Worm (Caenorhabditis elegans) whole organism, young adult: Measurements from ENCODE around the gene Y47D7A.18.
A peak's percentile ranks its signal among the peaks of the same experiment; 100 is the strongest.

Experiments used
- B0035.1 ChIP-seq: sonication (generic microtip); optimal IDR thresholded peaks from 2 replicates; lab custom pipeline; 2016; ENCODE audit warnings: missing genetic modification characterization, mild to moderate bottlenecking, missing compliant biosample characterization, missing genotype, missing genetic modification reagents
- D2030.7 ChIP-seq: fragments of 200-800 bp; sonication (Bioruptor generic); IDR thresholded peaks from 2 replicates; pipeline ENCODE4 v1.3.6; 2022; ENCODE audit warnings: missing genetic modification reagents, missing genetic modification characterization, missing compliant biosample characterization
- F33H1.4 ChIP-seq: fragments of 200-800 bp; sonication (Bioruptor generic); IDR thresholded peaks from 2 replicates; pipeline ENCODE4 v1.3.6; 2022; ENCODE audit warnings: missing genetic modification reagents, missing genetic modification characterization, missing compliant biosample characterization
- F37B4.10 ChIP-seq: fragments of 200-800 bp; sonication (Bioruptor generic); IDR thresholded peaks from 2 replicates; pipeline ENCODE4 v1.3.6; 2022; ENCODE audit warnings: missing genetic modification characterization, missing compliant biosample characterization
- F39B2.1 ChIP-seq: fragments of 200-800 bp; sonication (Bioruptor generic); IDR thresholded peaks from 2 replicates; pipeline ENCODE4 v1.3.6; 2022; ENCODE audit warnings: missing genetic modification reagents, missing genetic modification characterization, missing compliant biosample characterization
- F55B11.4 ChIP-seq: sonication (generic microtip); optimal IDR thresholded peaks from 2 replicates; lab custom pipeline; 2016; ENCODE audit warnings: missing compliant biosample characterization, missing genetic modification characterization, borderline replicate concordance; ENCODE audit not compliant: insufficient read depth
- F57C9.4 ChIP-seq: sonication (generic microtip); optimal IDR thresholded peaks from 2 replicates; lab custom pipeline; 2017; ENCODE audit warnings: mild to moderate bottlenecking, missing genetic modification characterization, missing compliant biosample characterization
- Y53G8AR.9 ChIP-seq: fragments of 200-800 bp; sonication (Bioruptor generic); conservative IDR thresholded peaks from 2 replicates; pipeline ENCODE4 v1.3.6; 2022; ENCODE audit warnings: missing genetic modification reagents, missing genetic modification characterization, missing compliant biosample characterization
- Y56A3A.18 ChIP-seq: fragments of 200-800 bp; sonication (Bioruptor generic); IDR thresholded peaks from 2 replicates; pipeline ENCODE4 v1.3.6; 2022; ENCODE audit warnings: missing genetic modification reagents, missing genetic modification characterization, missing compliant biosample characterization
- Y79H2A.3 ChIP-seq: fragments of 200-800 bp; sonication (Bioruptor generic); conservative IDR thresholded peaks from 2 replicates; pipeline ENCODE4 v1.3.6; 2022; ENCODE audit warnings: missing genetic modification reagents, missing genetic modification characterization, missing compliant biosample characterization
- attf-5 ChIP-seq: fragments of 200-800 bp; sonication (Bioruptor generic); optimal IDR thresholded peaks from 2 replicates; lab custom pipeline; 2018; ENCODE audit warnings: mild to moderate bottlenecking, missing genetic modification characterization, missing compliant biosample characterization
- ceh-58 ChIP-seq: fragments of 200-800 bp; sonication (Bioruptor generic); IDR thresholded peaks from 2 replicates; pipeline ENCODE4 v1.3.6; 2022; ENCODE audit warnings: missing genetic modification characterization, missing compliant biosample characterization
- dox-1 ChIP-seq: fragments of 200-800 bp; sonication (Bioruptor generic); IDR thresholded peaks from 2 replicates; pipeline ENCODE4 v1.3.6; 2022; ENCODE audit warnings: missing genetic modification reagents, missing genetic modification characterization, missing compliant biosample characterization
- dpl-1 ChIP-seq: fragments of 150-350 bp; optimal IDR thresholded peaks from 2 replicates; lab custom pipeline; 2014; ENCODE audit warnings: missing biosample characterization, missing genetic modification reagents, missing genetic modification characterization
- egrh-3 ChIP-seq: fragments of 200-800 bp; sonication (Bioruptor generic); IDR thresholded peaks from 2 replicates; pipeline ENCODE4 v1.3.6; 2022; ENCODE audit warnings: missing genetic modification reagents, missing genetic modification characterization, missing compliant biosample characterization
- fkh-3 ChIP-seq: sonication (generic microtip); optimal IDR thresholded peaks from 2 replicates; lab custom pipeline; 2016; ENCODE audit warnings: mild to moderate bottlenecking, missing genetic modification characterization, missing compliant biosample characterization
- him-1 ChIP-seq: sonication (generic microtip); optimal IDR thresholded peaks from 2 replicates; lab custom pipeline; 2016; ENCODE audit warnings: missing genotype, missing genetic modification reagents, missing genetic modification characterization, missing compliant biosample characterization
- hlh-12 ChIP-seq: sonication (generic microtip); optimal IDR thresholded peaks from 2 replicates; lab custom pipeline; 2016; ENCODE audit warnings: missing genetic modification characterization, missing compliant biosample characterization
- hsf-1 ChIP-seq: fragments of 200-800 bp; sonication (Bioruptor generic); IDR thresholded peaks from 2 replicates; pipeline ENCODE4 v1.3.6; 2022; ENCODE audit warnings: missing genetic modification reagents, missing genetic modification characterization, missing compliant biosample characterization
- lag-1 ChIP-seq: fragments of 200-800 bp; sonication (Bioruptor generic); IDR thresholded peaks from 2 replicates; pipeline ENCODE4 v1.3.6; 2022; ENCODE audit warnings: missing genetic modification reagents, missing genetic modification characterization, missing compliant biosample characterization
- let-607 ChIP-seq, 2 experiments: fragments of 200-800 bp in 1 of 2; sonication (Bioruptor generic) in 1 of 2; sonication (generic microtip) in 1 of 2; optimal IDR thresholded peaks; 2 replicates each; lab custom pipeline; 2016 to 2018; ENCODE audit warnings: mild to moderate bottlenecking in 2 of 2, missing compliant biosample characterization in 2 of 2, missing genetic modification characterization in 2 of 2, moderate library complexity in 2 of 2, missing genotype in 1 of 2
- lsl-1 ChIP-seq: fragments of 200-800 bp; sonication (Bioruptor generic); optimal IDR thresholded peaks from 2 replicates; lab custom pipeline; 2018; ENCODE audit warnings: mild to moderate bottlenecking, missing genetic modification characterization, moderate library complexity, missing compliant biosample characterization
- lsy-27 ChIP-seq: sonication (generic microtip); optimal IDR thresholded peaks from 2 replicates; lab custom pipeline; 2017; ENCODE audit warnings: missing genetic modification characterization, mild to moderate bottlenecking, missing compliant biosample characterization, antibody characterized with exemption, missing genotype, borderline replicate concordance; ENCODE audit not compliant: insufficient read depth
- madf-3 ChIP-seq: fragments of 200-800 bp; sonication (Bioruptor generic); IDR thresholded peaks from 2 replicates; pipeline ENCODE4 v1.3.6; 2022; ENCODE audit warnings: missing genetic modification reagents, missing genetic modification characterization, missing compliant biosample characterization
- madf-6 ChIP-seq: fragments of 200-800 bp; sonication (Bioruptor generic); IDR thresholded peaks from 2 replicates; pipeline ENCODE4 v1.3.6; 2022; ENCODE audit warnings: missing genetic modification reagents, missing genetic modification characterization, missing compliant biosample characterization
- nhr-120 ChIP-seq: fragments of 200-800 bp; sonication (Bioruptor generic); IDR thresholded peaks from 2 replicates; pipeline ENCODE4 v1.3.6; 2022; ENCODE audit warnings: missing genetic modification characterization, missing compliant biosample characterization
- nhr-179 ChIP-seq: sonication (generic microtip); optimal IDR thresholded peaks from 2 replicates; lab custom pipeline; 2016; ENCODE audit warnings: mild to moderate bottlenecking, missing genetic modification characterization, missing compliant biosample characterization
- nhr-27 ChIP-seq: fragments of 200-800 bp; sonication (Bioruptor generic); optimal IDR thresholded peaks from 2 replicates; lab custom pipeline; 2018; ENCODE audit warnings: mild to moderate bottlenecking, missing genetic modification characterization, moderate library complexity, missing compliant biosample characterization
- rcor-1 ChIP-seq: fragments of 200-800 bp; sonication (Bioruptor generic); IDR thresholded peaks from 2 replicates; pipeline ENCODE4 v1.3.6; 2022; ENCODE audit warnings: missing genetic modification reagents, missing genetic modification characterization, missing compliant biosample characterization
- sdz-38 ChIP-seq: sonication (generic microtip); optimal IDR thresholded peaks from 2 replicates; lab custom pipeline; 2016; ENCODE audit warnings: missing genotype, missing genetic modification characterization, missing compliant biosample characterization
- snpc-1.1 ChIP-seq: sonication (generic microtip); optimal IDR thresholded peaks from 2 replicates; lab custom pipeline; 2017; ENCODE audit warnings: missing genetic modification characterization, mild to moderate bottlenecking, missing compliant biosample characterization, antibody characterized with exemption, moderate library complexity, missing genotype, missing genetic modification reagents; ENCODE audit not compliant: insufficient read depth
- snpc-4 ChIP-seq, 5 experiments: fragments of 150-350 bp in 1 of 5; sonication (generic microtip) in 4 of 5; optimal IDR thresholded peaks; 2 replicates each; lab custom pipeline; 2014 to 2018; ENCODE audit warnings: missing genetic modification characterization in 5 of 5, missing biosample characterization in 3 of 5, antibody characterized with exemption in 2 of 5, mild to moderate bottlenecking in 2 of 5, missing compliant biosample characterization in 2 of 5, missing genotype in 2 of 5, moderate library complexity in 2 of 5, missing genetic modification reagents in 1 of 5
- sptf-2 ChIP-seq: fragments of 200-800 bp; sonication (Bioruptor generic); optimal IDR thresholded peaks from 2 replicates; lab custom pipeline; 2018; ENCODE audit warnings: mild to moderate bottlenecking, missing genetic modification characterization, missing compliant biosample characterization
- tbx-9 ChIP-seq: sonication (generic microtip); optimal IDR thresholded peaks from 2 replicates; lab custom pipeline; 2016; ENCODE audit warnings: borderline replicate concordance, missing genetic modification characterization, inconsistent platforms, missing compliant biosample characterization
- unc-130 ChIP-seq: sonication (generic microtip); optimal IDR thresholded peaks from 2 replicates; lab custom pipeline; 2016; ENCODE audit warnings: missing genetic modification reagents, missing genetic modification characterization, missing compliant biosample characterization
- unc-62 ChIP-seq: fragments of 150-350 bp; optimal IDR thresholded peaks from 2 replicates; lab custom pipeline; 2014; ENCODE audit warnings: missing biosample characterization, missing genetic modification reagents, missing genetic modification characterization
- zfh-2 ChIP-seq: fragments of 200-800 bp; sonication (Bioruptor generic); conservative IDR thresholded peaks from 2 replicates; pipeline ENCODE4 v1.3.6; 2022; ENCODE audit warnings: missing genetic modification reagents, missing genetic modification characterization, missing compliant biosample characterization
- ztf-25 ChIP-seq: fragments of 200-800 bp; sonication (Bioruptor generic); IDR thresholded peaks from 2 replicates; pipeline ENCODE4 v1.3.6; 2022; ENCODE audit warnings: missing genetic modification reagents, missing genetic modification characterization, missing compliant biosample characterization
- ztf-26 ChIP-seq: sonication (generic microtip); optimal IDR thresholded peaks from 2 replicates; lab custom pipeline; 2017; ENCODE audit warnings: missing genetic modification characterization, missing compliant biosample characterization

Gene Y47D7A.18

DNA sequence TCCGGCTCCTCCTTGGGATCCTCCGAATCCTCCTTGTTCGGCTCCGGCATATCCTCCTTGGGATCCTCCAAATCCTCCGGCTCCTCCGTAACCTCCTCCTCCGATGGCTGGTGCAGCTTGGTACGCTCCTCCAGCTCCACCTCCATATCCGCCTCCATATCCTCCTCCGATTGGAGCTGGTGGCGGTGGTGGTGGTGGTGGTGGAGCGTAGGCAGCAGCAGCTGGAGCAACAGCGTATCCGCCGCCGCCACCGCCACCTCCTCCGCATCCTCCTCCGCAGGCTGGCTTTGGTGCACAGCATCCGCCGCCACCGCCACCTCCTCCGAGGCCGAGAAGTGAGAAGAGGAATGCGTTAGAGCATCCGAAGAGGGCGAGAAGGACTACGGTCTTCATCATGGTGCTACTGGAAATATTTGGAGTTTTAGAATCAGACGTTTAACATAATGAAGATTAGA is 16.2 kb upstream of the Y47D7A.18 start, which contains the start of gene Y47D7A.15:
Gene Y47D7A.15, minus strand, starts transcription at position 405 of the 455 bp plus-strand sequence.
- no peak for TF ChIP-seq ceh-58
- no peak for TF ChIP-seq F39B2.1 (GFP tag; lab: Robert Waterston, UW)
- no peak for TF ChIP-seq madf-6 (GFP tag; lab: Robert Waterston, UW)
- TF ChIP-seq ztf-26 (tag; lab: Kevin White, UChicago): no peak
- TF ChIP-seq tbx-9: no peak
- no peak for TF ChIP-seq unc-130
- no peak for TF ChIP-seq attf-5 (GFP tag; lab: Kevin White, UChicago)
- TF ChIP-seq nhr-179 (tag; lab: Kevin White, UChicago): no peak
- TF ChIP-seq let-607 (tag; optimal IDR thresholded peaks at IDR 0.05; lab: Kevin White, UChicago): no peak
- no peak for TF ChIP-seq unc-62 (GFP tag; lab: Kevin White, UChicago)
- TF ChIP-seq lsl-1 (GFP tag; lab: Kevin White, UChicago): no peak
- TF ChIP-seq dpl-1 (GFP tag; lab: Kevin White, UChicago): no peak
- no peak for TF ChIP-seq snpc-4 (GFP tag; optimal IDR thresholded peaks at IDR 0.05; lab: Kevin White, UChicago)
- no peak for TF ChIP-seq snpc-4 (tag; optimal IDR thresholded peaks at IDR 0.05; lab: Kevin White, UChicago)
- TF ChIP-seq fkh-3 (tag; lab: Kevin White, UChicago): no peak
- TF ChIP-seq sptf-2 (GFP tag; lab: Kevin White, UChicago): no peak
- no peak for TF ChIP-seq sdz-38 (tag; lab: Kevin White, UChicago)
- TF ChIP-seq D2030.7: no peak
- no peak for TF ChIP-seq nhr-120 (GFP tag; lab: Robert Waterston, UW)
- no peak for TF ChIP-seq him-1 (tag; lab: Kevin White, UChicago)
- TF ChIP-seq zfh-2 (GFP tag; lab: Robert Waterston, UW): peak; percentile 85
- 0 out of 2 replicates have a peak, but pooled peaks have one; percentile 49 for TF ChIP-seq ztf-25 (GFP tag; lab: Robert Waterston, UW)
- no peak for TF ChIP-seq hlh-12 (tag; lab: Kevin White, UChicago)
- no peak for TF ChIP-seq Y79H2A.3 (GFP tag; lab: Robert Waterston, UW)
- TF ChIP-seq B0035.1 (tag; lab: Kevin White, UChicago): no peak
- TF ChIP-seq F33H1.4 (GFP tag; lab: Robert Waterston, UW): no peak
- no peak for TF ChIP-seq dox-1 (GFP tag; lab: Robert Waterston, UW)
- TF ChIP-seq lsy-27: no peak
- no peak for TF ChIP-seq Y56A3A.18 (GFP tag; lab: Robert Waterston, UW)
- peak; percentile 64; the same call in 1 of the 2 replicates for TF ChIP-seq madf-3 (GFP tag; lab: Robert Waterston, UW)
- no peak for TF ChIP-seq F55B11.4
- TF ChIP-seq egrh-3 (GFP tag; lab: Robert Waterston, UW): peak; percentile 95
- TF ChIP-seq lag-1: no peak
- no peak for TF ChIP-seq rcor-1 (GFP tag; lab: Robert Waterston, UW)
- 0 out of 2 replicates have a peak, but pooled peaks have one; percentile 28 for TF ChIP-seq F37B4.10 (GFP tag; lab: Robert Waterston, UW)
- no peak for TF ChIP-seq nhr-27 (tag; lab: Kevin White, UChicago)
- TF ChIP-seq snpc-1.1 (tag; lab: Kevin White, UChicago): no peak
- TF ChIP-seq F57C9.4: no peak
- no peak for TF ChIP-seq Y53G8AR.9 (GFP tag; lab: Robert Waterston, UW)
- no peak for TF ChIP-seq hsf-1 (GFP tag; lab: Robert Waterston, UW)
- TF ChIP-seq, all 124 proteins: peak for 5
